Worm (Caenorhabditis elegans) whole organism, L2 larva: ENCODE results near the gene fox-1.

Experiments used
- C34F6.9 ChIP-seq: fragments of 150-350 bp; optimal IDR thresholded peaks from 2 replicates; lab custom pipeline; 2014; ENCODE audit warnings: missing biosample characterization, missing genetic modification characterization
- F13H6.1 ChIP-seq: sonication (generic microtip); optimal IDR thresholded peaks from 2 replicates; lab custom pipeline; 2016; ENCODE audit warnings: missing genetic modification characterization, missing compliant biosample characterization
- R02D3.7 ChIP-seq: fragments of 150-350 bp; optimal IDR thresholded peaks from 2 replicates; lab custom pipeline; 2014; ENCODE audit warnings: missing biosample characterization, missing genetic modification characterization
- Y55F3AM.14 ChIP-seq: fragments of 200-800 bp; sonication (Bioruptor generic); optimal IDR thresholded peaks from 2 replicates; lab custom pipeline; 2018; ENCODE audit warnings: mild to moderate bottlenecking, missing genetic modification characterization, missing compliant biosample characterization
- ZK546.5 ChIP-seq: sonication (generic microtip); optimal IDR thresholded peaks from 2 replicates; lab custom pipeline; 2017; ENCODE audit warnings: missing biosample characterization, missing genetic modification characterization
- alr-1 ChIP-seq: fragments of 150-350 bp; optimal IDR thresholded peaks from 2 replicates; lab custom pipeline; 2014; ENCODE audit warnings: missing biosample characterization, missing genetic modification characterization
- aly-2 ChIP-seq: fragments of 150-350 bp; optimal IDR thresholded peaks from 2 replicates; lab custom pipeline; 2014; ENCODE audit warnings: missing biosample characterization, missing genetic modification characterization
- ama-1 ChIP-seq: fragments of 150-350 bp; optimal IDR thresholded peaks from 2 replicates; lab custom pipeline; 2018; ENCODE audit warnings: inconsistent platforms
- blmp-1 ChIP-seq: sonication (generic microtip); optimal IDR thresholded peaks from 2 replicates; lab custom pipeline; 2017; ENCODE audit warnings: missing genetic modification characterization, mild to moderate bottlenecking, missing compliant biosample characterization, antibody characterized with exemption, moderate library complexity; ENCODE audit not compliant: insufficient read depth
- ceh-16 ChIP-seq: fragments of 150-350 bp; optimal IDR thresholded peaks from 2 replicates; lab custom pipeline; 2014; ENCODE audit warnings: missing biosample characterization, missing genetic modification characterization
- ceh-82 ChIP-seq: fragments of 150-350 bp; optimal IDR thresholded peaks from 2 replicates; lab custom pipeline; 2014; ENCODE audit warnings: missing biosample characterization, missing genetic modification characterization
- crh-2 ChIP-seq: sonication (generic microtip); optimal IDR thresholded peaks from 2 replicates; lab custom pipeline; 2017; ENCODE audit warnings: missing biosample characterization, missing genetic modification characterization
- dmd-4 ChIP-seq: sonication (generic microtip); optimal IDR thresholded peaks from 2 replicates; lab custom pipeline; 2017; ENCODE audit warnings: missing biosample characterization, missing genetic modification characterization
- egl-27 ChIP-seq: sonication (generic microtip); optimal IDR thresholded peaks from 3 replicates; lab custom pipeline; 2017; ENCODE audit warnings: missing biosample characterization, missing genetic modification reagents, missing genetic modification characterization
- elt-3 ChIP-seq: sonication (generic microtip); optimal IDR thresholded peaks from 2 replicates; lab custom pipeline; 2017; ENCODE audit warnings: missing biosample characterization, missing genetic modification characterization
- fos-1 ChIP-seq: fragments of 150-350 bp; optimal IDR thresholded peaks from 2 replicates; lab custom pipeline; 2014; ENCODE audit warnings: missing biosample characterization, missing genetic modification characterization
- lin-11 ChIP-seq: fragments of 150-350 bp; sonication (generic microtip); optimal IDR thresholded peaks from 2 replicates; lab custom pipeline; 2014; ENCODE audit warnings: missing biosample characterization, missing genetic modification characterization, inconsistent platforms, mixed read lengths
- lsy-2 ChIP-seq, 2 experiments: fragments of 150-350 bp in 1 of 2; sonication (generic microtip) in 1 of 2; optimal IDR thresholded peaks; 2 replicates each; lab custom pipeline; 2014 to 2017; ENCODE audit warnings: missing biosample characterization in 2 of 2, missing genetic modification characterization in 2 of 2
- mab-5 ChIP-seq: fragments of 150-350 bp; optimal IDR thresholded peaks from 2 replicates; lab custom pipeline; 2014; ENCODE audit warnings: missing biosample characterization, missing genetic modification characterization
- mbf-1 ChIP-seq: sonication (generic microtip); optimal IDR thresholded peaks from 2 replicates; lab custom pipeline; 2017; ENCODE audit warnings: missing biosample characterization, missing genetic modification characterization
- mdl-1 ChIP-seq, 2 experiments: fragments of 150-350 bp in 1 of 2; sonication (generic microtip) in 1 of 2; optimal IDR thresholded peaks; 2 replicates each; lab custom pipeline; 2017; ENCODE audit warnings: missing biosample characterization in 2 of 2, missing genetic modification characterization in 2 of 2
- nhr-10 ChIP-seq: sonication (generic microtip); optimal IDR thresholded peaks from 2 replicates; lab custom pipeline; 2017; ENCODE audit warnings: missing biosample characterization, missing genetic modification characterization
- nhr-11 ChIP-seq: fragments of 150-350 bp; optimal IDR thresholded peaks from 2 replicates; lab custom pipeline; 2014; ENCODE audit warnings: missing biosample characterization, missing genetic modification characterization
- nhr-12 ChIP-seq: fragments of 150-350 bp; optimal IDR thresholded peaks from 2 replicates; lab custom pipeline; 2014; ENCODE audit warnings: missing biosample characterization, missing genetic modification characterization
- nhr-129 ChIP-seq: fragments of 150-350 bp; optimal IDR thresholded peaks from 2 replicates; lab custom pipeline; 2014; ENCODE audit warnings: missing biosample characterization, missing genetic modification characterization
- nhr-21 ChIP-seq: fragments of 150-350 bp; optimal IDR thresholded peaks from 2 replicates; lab custom pipeline; 2014; ENCODE audit warnings: missing biosample characterization, missing genetic modification characterization
- nhr-25 ChIP-seq: fragments of 150-350 bp; sonication (generic microtip); optimal IDR thresholded peaks from 3 replicates; lab custom pipeline; 2014; ENCODE audit warnings: missing biosample characterization, missing genetic modification characterization
- peb-1 ChIP-seq: fragments of 150-350 bp; optimal IDR thresholded peaks from 2 replicates; lab custom pipeline; 2014; ENCODE audit warnings: missing biosample characterization, missing genetic modification characterization
- sem-4 ChIP-seq: fragments of 150-350 bp; optimal IDR thresholded peaks from 2 replicates; lab custom pipeline; 2014; ENCODE audit warnings: missing biosample characterization, missing genetic modification reagents, missing genetic modification characterization
- skn-1 ChIP-seq: sonication (generic microtip); optimal IDR thresholded peaks from 2 replicates; lab custom pipeline; 2017; ENCODE audit warnings: missing biosample characterization, missing genetic modification characterization
- sma-9 ChIP-seq, 2 experiments: fragments of 150-350 bp in 1 of 2; sonication (generic microtip) in 1 of 2; optimal IDR thresholded peaks; 2 replicates each; lab custom pipeline; 2014 to 2016; ENCODE audit warnings: missing genetic modification characterization in 2 of 2, mild to moderate bottlenecking in 1 of 2, missing biosample characterization in 1 of 2, missing compliant biosample characterization in 1 of 2, missing genetic modification reagents in 1 of 2, moderate library complexity in 1 of 2
- unc-62 ChIP-seq: fragments of 150-350 bp; optimal IDR thresholded peaks from 2 replicates; lab custom pipeline; 2014; ENCODE audit warnings: missing biosample characterization, missing genetic modification reagents, missing genetic modification characterization
- zag-1 ChIP-seq: fragments of 150-350 bp; optimal IDR thresholded peaks from 2 replicates; lab custom pipeline; 2014; ENCODE audit warnings: missing biosample characterization, missing genetic modification characterization
- ztf-4 ChIP-seq: fragments of 150-350 bp; optimal IDR thresholded peaks from 2 replicates; lab custom pipeline; 2014; ENCODE audit warnings: missing biosample characterization, missing genetic modification characterization

Gene fox-1

ce11 chrX:2430317-2430716 is 29.4 kb downstream of the fox-1 start:
- TF ChIP-seq sem-4 (no peak), F13H6.1 (no peak), C34F6.9 (tag; lab: Kevin White, UChicago) (no peak), mab-5 (tag; lab: Kevin White, UChicago) (no peak), nhr-11 (tag; lab: Kevin White, UChicago) (no peak), ceh-82 (tag; lab: Kevin White, UChicago) (no peak), nhr-10 (tag; lab: Kevin White, UChicago) (no peak), lin-11 (tag; lab: Kevin White, UChicago) (no peak), elt-3 (tag; lab: Kevin White, UChicago) (no peak), mbf-1 (tag; lab: Kevin White, UChicago) (no peak), zag-1 (tag; lab: Kevin White, UChicago) (no peak), nhr-12 (tag; lab: Kevin White, UChicago) (no peak)

ce11 chrX:2427404-2427803 is 32.3 kb downstream of the fox-1 start, which contains the start of gene gcy-31:
Gene gcy-31 (minus strand): TSS chrX:2427504.
- no peak for TF ChIP-seq dmd-4 (tag; lab: Kevin White, UChicago)
- TF ChIP-seq blmp-1 (tag; lab: Kevin White, UChicago), result no peak
- no peak for TF ChIP-seq unc-62 (GFP tag; lab: Kevin White, UChicago)
- TF ChIP-seq nhr-10 (tag; lab: Kevin White, UChicago), result no peak

ce11 chrX:2426932-2427331 is 32.8 kb downstream of the fox-1 start:
- TF ChIP-seq dmd-4 (tag; lab: Kevin White, UChicago) (no peak), nhr-25 (tag; lab: Kevin White, UChicago) (peak; percentile 32), ceh-16 (tag; lab: Kevin White, UChicago) (peak; percentile 26)

DNA sequence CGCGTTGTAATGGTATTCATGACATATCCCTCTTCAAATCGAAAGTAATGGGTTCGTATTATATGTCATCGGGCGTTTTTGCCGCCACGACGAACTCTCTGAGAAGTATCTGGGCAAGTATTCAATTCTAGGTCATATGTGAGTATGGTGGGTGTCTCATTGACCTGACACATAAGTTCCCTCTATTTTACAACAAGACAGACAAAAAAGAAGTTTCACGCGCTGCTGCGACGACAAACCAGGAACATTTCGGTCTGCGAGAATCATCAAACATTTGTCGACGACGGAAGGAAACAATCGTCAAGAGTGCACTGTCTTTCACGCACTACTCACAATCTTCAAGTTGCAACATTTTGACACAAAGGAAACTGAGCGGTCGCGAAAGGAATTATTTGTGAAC is 34.4 kb downstream of the fox-1 start:
- TF ChIP-seq egl-27 (tag; lab: Kevin White, UChicago) (peak; percentile 26), ama-1 (lab: Kevin White, UChicago) (no peak), nhr-12 (tag; lab: Kevin White, UChicago) (no peak), fos-1 (tag; lab: Kevin White, UChicago) (peak; percentile 12), F13H6.1 (peak; percentile 14), unc-62 (GFP tag; lab: Kevin White, UChicago) (no peak)

DNA sequence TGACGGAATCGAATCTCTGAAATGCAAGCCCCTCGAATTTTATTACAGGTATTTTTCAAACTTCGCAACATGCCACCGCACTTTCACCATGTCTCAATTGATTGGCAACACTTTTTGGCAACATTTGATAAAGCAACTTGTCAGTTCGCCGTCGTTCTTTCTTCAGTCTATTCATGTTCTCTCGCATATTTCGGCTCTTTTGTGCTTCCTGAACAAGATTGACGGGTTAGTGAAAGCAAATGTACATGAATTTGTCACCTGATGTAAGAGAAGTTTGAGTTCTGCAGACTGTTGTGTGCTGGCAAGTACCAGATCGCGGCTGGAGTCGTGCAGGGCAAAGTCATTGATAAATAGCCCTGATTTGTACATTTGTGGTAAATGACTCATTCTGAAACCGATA is 37.6 kb downstream of the fox-1 start:
- TF ChIP-seq sma-9 (GFP tag; optimal IDR thresholded peaks at IDR 0.05; lab: Kevin White, UChicago), result no peak
- no peak for TF ChIP-seq sma-9 (tag; optimal IDR thresholded peaks at IDR 0.05; lab: Kevin White, UChicago)
- no peak for TF ChIP-seq lsy-2 (tag; optimal IDR thresholded peaks at IDR 0.05; lab: Kevin White, UChicago)
- no peak for TF ChIP-seq aly-2 (tag; lab: Kevin White, UChicago)
- no peak for TF ChIP-seq mdl-1 (tag; optimal IDR thresholded peaks at IDR 0.05; lab: Kevin White, UChicago)
- TF ChIP-seq ceh-82 (tag; lab: Kevin White, UChicago), result no peak
- no peak for TF ChIP-seq unc-62 (GFP tag; lab: Kevin White, UChicago)
- TF ChIP-seq nhr-21, result no peak
- no peak for TF ChIP-seq blmp-1 (tag; lab: Kevin White, UChicago)
- TF ChIP-seq sem-4, result no peak
- no peak for TF ChIP-seq mbf-1 (tag; lab: Kevin White, UChicago)
- TF ChIP-seq ama-1 (lab: Kevin White, UChicago), result no peak
- no peak for TF ChIP-seq nhr-129 (tag; lab: Kevin White, UChicago)
- TF ChIP-seq skn-1 (tag; lab: Kevin White, UChicago), result no peak
- TF ChIP-seq nhr-11 (tag; lab: Kevin White, UChicago), result no peak
- TF ChIP-seq Y55F3AM.14 (GFP tag; lab: Kevin White, UChicago), result no peak
- no peak for TF ChIP-seq dmd-4 (tag; lab: Kevin White, UChicago)
- no peak for TF ChIP-seq ztf-4 (tag; lab: Kevin White, UChicago)
- TF ChIP-seq ZK546.5 (tag; lab: Kevin White, UChicago), result no peak
- TF ChIP-seq mab-5 (tag; lab: Kevin White, UChicago), result no peak

- TF ChIP-seq ama-1 (lab: Kevin White, UChicago) (no peak), nhr-12 (tag; lab: Kevin White, UChicago) (no peak), nhr-11 (tag; lab: Kevin White, UChicago) (no peak), mab-5 (tag; lab: Kevin White, UChicago) (no peak), fos-1 (tag; lab: Kevin White, UChicago) (no peak), R02D3.7 (tag; lab: Kevin White, UChicago) (no peak), zag-1 (tag; lab: Kevin White, UChicago) (no peak), peb-1 (tag; lab: Kevin White, UChicago) (no peak), blmp-1 (tag; lab: Kevin White, UChicago) (no peak), ZK546.5 (tag; lab: Kevin White, UChicago) (no peak), mbf-1 (tag; lab: Kevin White, UChicago) (no peak), alr-1 (tag; lab: Kevin White, UChicago) (no peak), crh-2 (no peak), sma-9 (GFP tag; optimal IDR thresholded peaks at IDR 0.05; lab: Kevin White, UChicago) (no peak), sma-9 (tag; optimal IDR thresholded peaks at IDR 0.05; lab: Kevin White, UChicago) (no peak)
Measured at ce11 chrX:2419777-2420176, 39.9 kb downstream of the fox-1 start, which contains the start of gene glr-7. Gene glr-7 (minus strand): TSS chrX:2419877.
